Worm (Caenorhabditis elegans) whole organism, L4 larva: ENCODE data around the gene srab-20.

ENCODE experiments used
- D1046.2 ChIP-seq: fragments of 200-800 bp; sonication (Bioruptor generic); IDR thresholded peaks from 2 replicates; pipeline ENCODE4 v1.3.6; 2022; ENCODE audit warnings: missing genetic modification characterization, missing compliant biosample characterization
- F10B5.3 ChIP-seq: sonication (generic microtip); optimal IDR thresholded peaks from 2 replicates; lab custom pipeline; 2016; ENCODE audit warnings: mild to moderate bottlenecking, missing genetic modification characterization, missing compliant biosample characterization
- F44E2.7 ChIP-seq: fragments of 200-800 bp; sonication (Bioruptor generic); IDR thresholded peaks from 2 replicates; pipeline ENCODE4 v2.1.2; 2022; ENCODE audit warnings: missing genetic modification characterization, missing compliant biosample characterization
- Y105C5A.15 ChIP-seq: fragments of 200-800 bp; sonication (Bioruptor generic); IDR thresholded peaks from 2 replicates; pipeline ENCODE4 v1.3.6; 2022; ENCODE audit warnings: missing genetic modification characterization, missing compliant biosample characterization
- Y5F2A.4 ChIP-seq: fragments of 200-800 bp; sonication (Bioruptor generic); optimal IDR thresholded peaks from 2 replicates; lab custom pipeline; 2018; ENCODE audit warnings: mild to moderate bottlenecking, missing genetic modification characterization, missing compliant biosample characterization
- ama-1 ChIP-seq: fragments of 150-350 bp; optimal IDR thresholded peaks from 2 replicates; lab custom pipeline; 2014; ENCODE audit warnings: inconsistent platforms, mixed read lengths
- attf-4 ChIP-seq: sonication (generic microtip); optimal IDR thresholded peaks from 3 replicates; lab custom pipeline; 2017; ENCODE audit warnings: missing biosample characterization, missing genetic modification characterization
- ceh-20 ChIP-seq: fragments of 200-800 bp; sonication (Bioruptor generic); IDR thresholded peaks from 2 replicates; pipeline ENCODE4 v1.3.6; 2022; ENCODE audit warnings: missing genetic modification reagents, missing genetic modification characterization, missing compliant biosample characterization
- ceh-28 ChIP-seq: fragments of 150-350 bp; optimal IDR thresholded peaks from 2 replicates; lab custom pipeline; 2014; ENCODE audit warnings: missing biosample characterization, missing genetic modification reagents, missing genetic modification characterization
- ces-1 ChIP-seq: fragments of 150-350 bp; sonication (generic microtip); optimal IDR thresholded peaks from 4 replicates; lab custom pipeline; 2014; ENCODE audit warnings: missing biosample characterization, missing genetic modification reagents, missing genetic modification characterization
- ctbp-1 ChIP-seq: fragments of 200-800 bp; sonication (Bioruptor generic); IDR thresholded peaks from 2 replicates; pipeline ENCODE4 v1.3.6; 2022; ENCODE audit warnings: missing genetic modification reagents, missing genetic modification characterization, missing compliant biosample characterization
- dmd-6 ChIP-seq: fragments of 200-800 bp; sonication (Bioruptor generic); IDR thresholded peaks from 2 replicates; pipeline ENCODE4 v1.3.6; 2022; ENCODE audit warnings: missing genetic modification reagents, missing genetic modification characterization, missing compliant biosample characterization
- dmd-8 ChIP-seq: fragments of 200-800 bp; sonication (Bioruptor generic); IDR thresholded peaks from 2 replicates; pipeline ENCODE4 v1.3.6; 2022; ENCODE audit warnings: missing genetic modification characterization, missing compliant biosample characterization
- dmd-9 ChIP-seq: fragments of 200-800 bp; sonication (Bioruptor generic); IDR thresholded peaks from 2 replicates; pipeline ENCODE4 v1.3.6; 2022; ENCODE audit warnings: missing genetic modification reagents, missing genetic modification characterization, missing compliant biosample characterization
- dpl-1 ChIP-seq: fragments of 150-350 bp; optimal IDR thresholded peaks from 2 replicates; lab custom pipeline; 2014; ENCODE audit warnings: missing biosample characterization, missing genetic modification reagents, missing genetic modification characterization
- gei-8 ChIP-seq: fragments of 200-800 bp; sonication (Bioruptor generic); optimal IDR thresholded peaks from 2 replicates; lab custom pipeline; 2018; ENCODE audit warnings: mild to moderate bottlenecking, missing genetic modification characterization, missing compliant biosample characterization
- hlh-30 ChIP-seq: sonication (generic microtip); optimal IDR thresholded peaks from 2 replicates; lab custom pipeline; 2017; ENCODE audit warnings: antibody characterized with exemption, mild to moderate bottlenecking, missing genetic modification characterization, missing compliant biosample characterization; ENCODE audit not compliant: insufficient read depth
- jun-1 ChIP-seq: fragments of 150-350 bp; optimal IDR thresholded peaks from 2 replicates; lab custom pipeline; 2014; ENCODE audit warnings: missing biosample characterization, missing genetic modification reagents, missing genetic modification characterization
- lin-13 ChIP-seq: fragments of 150-350 bp; optimal IDR thresholded peaks from 2 replicates; lab custom pipeline; 2014; ENCODE audit warnings: missing biosample characterization, missing genetic modification reagents, missing genetic modification characterization
- lin-29 ChIP-seq: fragments of 200-800 bp; sonication (Bioruptor generic); IDR thresholded peaks from 2 replicates; pipeline ENCODE4 v1.3.6; 2022; ENCODE audit warnings: missing genetic modification reagents, missing genetic modification characterization, missing compliant biosample characterization
- lsy-2 ChIP-seq, 2 experiments: fragments of 150-350 bp in 1 of 2; sonication (generic microtip) in 1 of 2; optimal IDR thresholded peaks; 2 replicates each; lab custom pipeline; 2014 to 2017; ENCODE audit warnings: missing biosample characterization in 2 of 2, missing genetic modification characterization in 2 of 2
- madf-5 ChIP-seq, 2 experiments: fragments of 200-800 bp; sonication (Bioruptor generic); IDR thresholded peaks; 2 replicates each; pipeline ENCODE4 v1.3.6; 2022; ENCODE audit warnings: missing compliant biosample characterization in 2 of 2, missing genetic modification characterization in 2 of 2
- madf-9 ChIP-seq: fragments of 200-800 bp; sonication (Bioruptor generic); conservative IDR thresholded peaks from 2 replicates; pipeline ENCODE4 v1.3.6; 2022; ENCODE audit warnings: missing genetic modification reagents, missing genetic modification characterization, missing compliant biosample characterization
- mdt-29 ChIP-seq: fragments of 200-800 bp; sonication (Bioruptor generic); IDR thresholded peaks from 2 replicates; pipeline ENCODE4 v1.3.6; 2022; ENCODE audit warnings: missing genetic modification reagents, missing genetic modification characterization, missing compliant biosample characterization
- mxl-3 ChIP-seq: fragments of 200-800 bp; sonication (Bioruptor generic); optimal IDR thresholded peaks from 2 replicates; lab custom pipeline; 2018; ENCODE audit warnings: mild to moderate bottlenecking, missing genetic modification characterization, missing compliant biosample characterization
- nhr-237 ChIP-seq: sonication (generic microtip); optimal IDR thresholded peaks from 2 replicates; lab custom pipeline; 2017; ENCODE audit warnings: missing biosample characterization, missing genetic modification characterization
- nhr-6 ChIP-seq: fragments of 150-350 bp; optimal IDR thresholded peaks from 2 replicates; lab custom pipeline; 2014; ENCODE audit warnings: missing biosample characterization, missing genetic modification characterization
- php-3 ChIP-seq: fragments of 200-800 bp; sonication (Bioruptor generic); IDR thresholded peaks from 2 replicates; pipeline ENCODE4 v1.3.6; 2022; ENCODE audit warnings: missing genetic modification reagents, missing genetic modification characterization, missing compliant biosample characterization
- pqm-1 ChIP-seq: sonication (generic microtip); optimal IDR thresholded peaks from 2 replicates; lab custom pipeline; 2017; ENCODE audit warnings: missing biosample characterization, missing genetic modification characterization
- rbr-2 ChIP-seq: sonication (generic microtip); optimal IDR thresholded peaks from 2 replicates; lab custom pipeline; 2016; ENCODE audit warnings: missing genotype, missing genetic modification characterization, missing compliant biosample characterization
- sdz-12 ChIP-seq: fragments of 200-800 bp; sonication (Bioruptor generic); optimal IDR thresholded peaks from 2 replicates; lab custom pipeline; 2018; ENCODE audit warnings: mild to moderate bottlenecking, missing genetic modification characterization, missing compliant biosample characterization
- set-16 ChIP-seq: fragments of 200-800 bp; sonication (Bioruptor generic); IDR thresholded peaks from 2 replicates; pipeline ENCODE4 v1.3.6; 2022; ENCODE audit warnings: missing genetic modification reagents, missing genetic modification characterization, missing compliant biosample characterization
- snpc-1.2 ChIP-seq: fragments of 200-800 bp; sonication (Bioruptor generic); IDR thresholded peaks from 2 replicates; pipeline ENCODE4 v1.3.6; 2022; ENCODE audit warnings: missing genetic modification reagents, missing genetic modification characterization, missing compliant biosample characterization
- unc-130 ChIP-seq: sonication (generic microtip); optimal IDR thresholded peaks from 2 replicates; lab custom pipeline; 2016; ENCODE audit warnings: missing genetic modification reagents, missing genetic modification characterization, missing compliant biosample characterization
- unc-39 ChIP-seq: sonication (generic microtip); optimal IDR thresholded peaks from 2 replicates; lab custom pipeline; 2017; ENCODE audit warnings: missing biosample characterization, missing genetic modification characterization
- zfp-2 ChIP-seq: sonication (generic microtip); optimal IDR thresholded peaks from 2 replicates; lab custom pipeline; 2016; ENCODE audit warnings: mild to moderate bottlenecking, missing genetic modification characterization, missing compliant biosample characterization
- zfp-3 ChIP-seq: fragments of 200-800 bp; sonication (Bioruptor generic); conservative IDR thresholded peaks from 2 replicates; pipeline ENCODE4 v1.3.6; 2022; ENCODE audit warnings: missing genetic modification reagents, missing genetic modification characterization, missing compliant biosample characterization
- zip-2 ChIP-seq: fragments of 150-350 bp; optimal IDR thresholded peaks from 2 replicates; lab custom pipeline; 2014; ENCODE audit warnings: missing biosample characterization, missing genetic modification characterization
- ztf-11 ChIP-seq: fragments of 150-350 bp; optimal IDR thresholded peaks from 2 replicates; lab custom pipeline; 2014; ENCODE audit warnings: missing biosample characterization, missing genetic modification characterization
- ztf-7 ChIP-seq: fragments of 150-350 bp; optimal IDR thresholded peaks from 2 replicates; lab custom pipeline; 2014; ENCODE audit warnings: missing biosample characterization, missing genetic modification characterization

Gene srab-20

DNA sequence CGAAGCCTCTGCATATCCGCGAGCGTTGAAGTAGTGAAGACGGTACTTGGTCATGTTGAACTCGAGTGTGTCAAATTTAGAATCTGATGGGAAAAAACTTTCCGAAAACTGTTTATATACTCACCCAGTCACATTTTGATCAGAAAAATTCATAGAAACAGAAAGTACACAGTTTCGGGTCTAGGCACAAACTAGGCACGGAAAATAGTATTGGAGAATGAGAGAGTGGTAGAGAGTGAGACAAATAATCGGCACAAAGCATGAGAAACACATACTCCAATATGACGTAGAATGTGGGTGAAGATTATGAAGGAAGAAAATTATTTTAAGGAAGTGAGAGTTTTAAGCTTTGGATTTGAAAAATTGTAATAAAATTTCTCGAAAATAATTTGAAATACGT lies 39.6 kb downstream of the srab-20 start, which contains the start of gene gst-33 (continued):
- no peak for TF ChIP-seq madf-5 (GFP tag; IDR thresholded peaks at IDR 0.05; lab: Robert Waterston, UW)
- no peak for TF ChIP-seq nhr-237
- TF ChIP-seq Y105C5A.15 (GFP tag; lab: Robert Waterston, UW) = no peak
- no peak for TF ChIP-seq php-3 (GFP tag; lab: Robert Waterston, UW)
- TF ChIP-seq snpc-1.2 (GFP tag; lab: Robert Waterston, UW) = no peak
- TF ChIP-seq nhr-6 (tag; lab: Kevin White, UChicago) = no peak
- no peak for TF ChIP-seq ztf-7 (tag; lab: Kevin White, UChicago)
- no peak for TF ChIP-seq sdz-12 (GFP tag; lab: Kevin White, UChicago)
- TF ChIP-seq jun-1 = no peak
- no peak for TF ChIP-seq F10B5.3
- peak; percentile 50 for TF ChIP-seq pqm-1 (tag; lab: Kevin White, UChicago)
- TF ChIP-seq set-16 (GFP tag; lab: Robert Waterston, UW) = no peak
- no peak for TF ChIP-seq ztf-11
- TF ChIP-seq ama-1 (lab: Kevin White, UChicago) = no peak
- no peak for TF ChIP-seq zfp-2 (tag; lab: Kevin White, UChicago)
- no peak for TF ChIP-seq zfp-3 (GFP tag; lab: Robert Waterston, UW)

- TF ChIP-seq sdz-12 (GFP tag; lab: Kevin White, UChicago) = no peak
- no peak for TF ChIP-seq rbr-2 (tag; lab: Kevin White, UChicago)
- no peak for TF ChIP-seq ces-1
- no peak for TF ChIP-seq attf-4 (tag; lab: Kevin White, UChicago)
- TF ChIP-seq ceh-20 (GFP tag; lab: Robert Waterston, UW) = no peak
- TF ChIP-seq madf-9 (GFP tag; lab: Robert Waterston, UW) = no peak
- TF ChIP-seq dpl-1 = no peak
- TF ChIP-seq hlh-30 (tag; lab: Kevin White, UChicago) = no peak
- no peak for TF ChIP-seq jun-1
- TF ChIP-seq F44E2.7 (GFP tag; lab: Robert Waterston, UW) = no peak
- no peak for TF ChIP-seq zip-2 (tag; lab: Kevin White, UChicago)
- TF ChIP-seq unc-39 (tag; lab: Kevin White, UChicago) = no peak
- TF ChIP-seq D1046.2 (GFP tag; lab: Robert Waterston, UW) = no peak
- no peak for TF ChIP-seq gei-8 (GFP tag; lab: Kevin White, UChicago)
- TF ChIP-seq, all 104 proteins: peak for 0
These were observed 42.0 kb downstream of the srab-20 start, which contains the start of gene srbc-29 for ce11 chrV:3470782-3471181. Gene srbc-29, minus strand, starts transcription at chrV:3470882.

DNA sequence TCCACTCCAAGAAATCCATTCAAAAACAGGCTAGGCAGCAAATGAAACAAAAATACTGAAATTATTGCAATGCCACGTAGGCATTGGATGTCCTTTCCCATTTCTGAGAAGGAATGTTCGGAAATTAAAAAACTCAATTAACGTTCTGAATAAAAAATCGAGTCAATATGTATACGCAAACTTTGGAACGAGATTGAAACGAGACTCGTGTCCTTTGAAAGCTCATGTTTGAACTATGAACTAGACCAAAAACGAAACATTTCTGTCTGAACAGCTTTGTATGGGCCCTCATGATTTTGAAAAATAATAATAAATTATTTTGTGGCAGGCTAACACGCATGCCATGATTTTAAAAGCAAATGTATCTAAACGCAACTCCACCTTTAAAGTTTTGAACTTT lies 46.2 kb downstream of the srab-20 start, which contains the start of gene oac-2:
oac-2 (minus strand) TSS at position 101 of the 400 bp plus-strand sequence.
- TF ChIP-seq mdt-29 (no peak), lin-13 (GFP tag; lab: Kevin White, UChicago) (no peak), ctbp-1 (GFP tag; lab: Robert Waterston, UW) (no peak), lsy-2 (tag; optimal IDR thresholded peaks at IDR 0.05; lab: Kevin White, UChicago) (no peak), sdz-12 (GFP tag; lab: Kevin White, UChicago) (no peak), lin-29 (GFP tag; lab: Robert Waterston, UW) (no peak), mxl-3 (GFP tag; lab: Kevin White, UChicago) (no peak), dmd-6 (GFP tag; lab: Robert Waterston, UW) (no peak), hlh-30 (tag; lab: Kevin White, UChicago) (no peak), dmd-9 (GFP tag; lab: Robert Waterston, UW) (no peak), dmd-8 (no peak), Y5F2A.4 (no peak), ceh-28 (no peak), unc-130 (no peak), gei-8 (GFP tag; lab: Kevin White, UChicago) (no peak), D1046.2 (GFP tag; lab: Robert Waterston, UW) (no peak), madf-9 (GFP tag; lab: Robert Waterston, UW) (no peak)
